Worm (Caenorhabditis elegans) whole organism, young adult: Measurements from ENCODE around the gene cls-1.

ENCODE experiments used
- B0035.1 ChIP-seq: sonication (generic microtip); optimal IDR thresholded peaks from 2 replicates; lab custom pipeline; 2016; ENCODE audit warnings: missing genetic modification characterization, mild to moderate bottlenecking, missing compliant biosample characterization, missing genotype, missing genetic modification reagents
- B0261.1 ChIP-seq: sonication (generic microtip); optimal IDR thresholded peaks from 2 replicates; lab custom pipeline; 2016; ENCODE audit warnings: mild to moderate bottlenecking, missing genetic modification characterization, moderate library complexity, missing compliant biosample characterization
- B0336.3 ChIP-seq: fragments of 200-800 bp; sonication (Bioruptor generic); IDR thresholded peaks from 2 replicates; pipeline ENCODE4 v1.3.6; 2022; ENCODE audit warnings: missing genetic modification characterization, missing compliant biosample characterization
- C17E4.6 ChIP-seq: fragments of 200-800 bp; sonication (Bioruptor generic); IDR thresholded peaks from 2 replicates; pipeline ENCODE4 v1.3.6; 2022; ENCODE audit warnings: missing genetic modification reagents, missing genetic modification characterization, missing compliant biosample characterization
- D2030.7 ChIP-seq: fragments of 200-800 bp; sonication (Bioruptor generic); IDR thresholded peaks from 2 replicates; pipeline ENCODE4 v1.3.6; 2022; ENCODE audit warnings: missing genetic modification reagents, missing genetic modification characterization, missing compliant biosample characterization
- F23B12.7 ChIP-seq: sonication (generic microtip); optimal IDR thresholded peaks from 2 replicates; lab custom pipeline; 2017; ENCODE audit warnings: missing genetic modification characterization, mild to moderate bottlenecking, missing compliant biosample characterization, antibody characterized with exemption, moderate library complexity; ENCODE audit not compliant: insufficient read depth
- F39B2.1 ChIP-seq: fragments of 200-800 bp; sonication (Bioruptor generic); IDR thresholded peaks from 2 replicates; pipeline ENCODE4 v1.3.6; 2022; ENCODE audit warnings: missing genetic modification reagents, missing genetic modification characterization, missing compliant biosample characterization
- F57C9.4 ChIP-seq: sonication (generic microtip); optimal IDR thresholded peaks from 2 replicates; lab custom pipeline; 2017; ENCODE audit warnings: mild to moderate bottlenecking, missing genetic modification characterization, missing compliant biosample characterization
- K11D2.4 ChIP-seq: fragments of 200-800 bp; sonication (Bioruptor generic); IDR thresholded peaks from 2 replicates; pipeline ENCODE4 v1.3.6; 2022; ENCODE audit warnings: missing genetic modification reagents, missing genetic modification characterization, missing compliant biosample characterization
- Y53F4B.3 ChIP-seq: fragments of 200-800 bp; sonication (Bioruptor generic); IDR thresholded peaks from 2 replicates; pipeline ENCODE4 v1.3.6; 2022; ENCODE audit warnings: missing genetic modification reagents, missing genetic modification characterization, missing compliant biosample characterization
- Y79H2A.3 ChIP-seq: fragments of 200-800 bp; sonication (Bioruptor generic); conservative IDR thresholded peaks from 2 replicates; pipeline ENCODE4 v1.3.6; 2022; ENCODE audit warnings: missing genetic modification reagents, missing genetic modification characterization, missing compliant biosample characterization
- ZK185.1 ChIP-seq: sonication (generic microtip); optimal IDR thresholded peaks from 2 replicates; lab custom pipeline; 2016; ENCODE audit warnings: mild to moderate bottlenecking, missing genetic modification characterization, missing compliant biosample characterization; ENCODE audit not compliant: poor library complexity, severe bottlenecking
- ama-1 ChIP-seq, 3 experiments: fragments of 150-350 bp in 1 of 3; sonication (generic microtip) in 2 of 3; optimal IDR thresholded peaks; 2 replicates each; lab custom pipeline; 2014 to 2018; ENCODE audit warnings: missing biosample characterization in 2 of 3, missing genetic modification characterization in 2 of 3, missing genetic modification reagents in 2 of 3
- aptf-2 ChIP-seq: fragments of 200-800 bp; sonication (Bioruptor generic); conservative IDR thresholded peaks from 2 replicates; pipeline ENCODE4 v1.3.6; 2022; ENCODE audit warnings: missing genetic modification reagents, missing genetic modification characterization, missing compliant biosample characterization
- aptf-3 ChIP-seq: fragments of 200-800 bp; sonication (Bioruptor generic); IDR thresholded peaks from 2 replicates; pipeline ENCODE4 v1.3.6; 2022; ENCODE audit warnings: missing genetic modification characterization, missing compliant biosample characterization
- attf-3 ChIP-seq: fragments of 200-800 bp; sonication (Bioruptor generic); conservative IDR thresholded peaks from 2 replicates; pipeline ENCODE4 v1.3.6; 2022; ENCODE audit warnings: missing genetic modification reagents, missing genetic modification characterization, missing compliant biosample characterization
- bed-2 ChIP-seq: fragments of 200-800 bp; sonication (Bioruptor generic); IDR thresholded peaks from 2 replicates; pipeline ENCODE4 v1.3.6; 2022; ENCODE audit warnings: missing genetic modification reagents, missing genetic modification characterization, missing compliant biosample characterization
- ccch-3 ChIP-seq: fragments of 200-800 bp; sonication (Bioruptor generic); optimal IDR thresholded peaks from 2 replicates; lab custom pipeline; 2018; ENCODE audit warnings: mild to moderate bottlenecking, missing genetic modification characterization, missing compliant biosample characterization
- cebp-1 ChIP-seq, 2 experiments: fragments of 200-800 bp in 1 of 2; sonication (Bioruptor generic) in 1 of 2; sonication (generic microtip) in 1 of 2; IDR thresholded peaks in 1 of 2; optimal IDR thresholded peaks in 1 of 2; 2 replicates each; pipeline versions ENCODE4 v1.3.6 to Lab custom; 2017 to 2022; ENCODE audit warnings: missing compliant biosample characterization in 2 of 2, missing genetic modification characterization in 2 of 2, mild to moderate bottlenecking in 1 of 2, missing genetic modification reagents in 1 of 2, moderate library complexity in 1 of 2
- ceh-27 ChIP-seq: fragments of 200-800 bp; sonication (Bioruptor generic); optimal IDR thresholded peaks from 2 replicates; lab custom pipeline; 2018; ENCODE audit warnings: mild to moderate bottlenecking, missing genetic modification characterization, moderate library complexity, missing compliant biosample characterization
- ceh-40 ChIP-seq: fragments of 200-800 bp; sonication (Bioruptor generic); IDR thresholded peaks from 2 replicates; pipeline ENCODE4 v1.3.6; 2022; ENCODE audit warnings: missing genetic modification characterization, missing compliant biosample characterization
- dox-1 ChIP-seq: fragments of 200-800 bp; sonication (Bioruptor generic); IDR thresholded peaks from 2 replicates; pipeline ENCODE4 v1.3.6; 2022; ENCODE audit warnings: missing genetic modification reagents, missing genetic modification characterization, missing compliant biosample characterization
- egl-18 ChIP-seq: fragments of 200-800 bp; sonication (Bioruptor generic); IDR thresholded peaks from 2 replicates; pipeline ENCODE4 v1.3.6; 2022; ENCODE audit warnings: missing genetic modification reagents, missing genetic modification characterization, missing compliant biosample characterization
- ets-4 ChIP-seq: fragments of 200-800 bp; sonication (Bioruptor generic); optimal IDR thresholded peaks from 2 replicates; lab custom pipeline; 2018; ENCODE audit warnings: mild to moderate bottlenecking, missing genetic modification characterization, missing compliant biosample characterization
- him-1 ChIP-seq: sonication (generic microtip); optimal IDR thresholded peaks from 2 replicates; lab custom pipeline; 2016; ENCODE audit warnings: missing genotype, missing genetic modification reagents, missing genetic modification characterization, missing compliant biosample characterization
- hlh-12 ChIP-seq: sonication (generic microtip); optimal IDR thresholded peaks from 2 replicates; lab custom pipeline; 2016; ENCODE audit warnings: missing genetic modification characterization, missing compliant biosample characterization
- hrde-1 ChIP-seq: sonication (generic microtip); optimal IDR thresholded peaks from 2 replicates; lab custom pipeline; 2016; ENCODE audit warnings: missing genetic modification characterization, mild to moderate bottlenecking, missing compliant biosample characterization, moderate library complexity, missing genotype, missing genetic modification reagents, borderline replicate concordance
- lag-1 ChIP-seq: fragments of 200-800 bp; sonication (Bioruptor generic); IDR thresholded peaks from 2 replicates; pipeline ENCODE4 v1.3.6; 2022; ENCODE audit warnings: missing genetic modification reagents, missing genetic modification characterization, missing compliant biosample characterization
- lin-26 ChIP-seq: fragments of 200-800 bp; sonication (Bioruptor generic); IDR thresholded peaks from 2 replicates; pipeline ENCODE4 v1.3.6; 2022; ENCODE audit warnings: missing genetic modification reagents, missing genetic modification characterization, missing compliant biosample characterization
- lin-54 ChIP-seq: fragments of 200-800 bp; sonication (Bioruptor generic); optimal IDR thresholded peaks from 2 replicates; lab custom pipeline; 2018; ENCODE audit warnings: mild to moderate bottlenecking, missing genetic modification characterization, missing compliant biosample characterization
- mcd-1 ChIP-seq: fragments of 200-800 bp; sonication (Bioruptor generic); IDR thresholded peaks from 2 replicates; pipeline ENCODE4 v1.3.6; 2022; ENCODE audit warnings: missing genetic modification reagents, missing genetic modification characterization, missing compliant biosample characterization
- mel-28 ChIP-seq: sonication (generic microtip); optimal IDR thresholded peaks from 2 replicates; lab custom pipeline; 2016; ENCODE audit warnings: borderline replicate concordance, mild to moderate bottlenecking, missing genetic modification characterization, missing compliant biosample characterization
- nhr-120 ChIP-seq: fragments of 200-800 bp; sonication (Bioruptor generic); IDR thresholded peaks from 2 replicates; pipeline ENCODE4 v1.3.6; 2022; ENCODE audit warnings: missing genetic modification characterization, missing compliant biosample characterization
- nhr-27 ChIP-seq: fragments of 200-800 bp; sonication (Bioruptor generic); optimal IDR thresholded peaks from 2 replicates; lab custom pipeline; 2018; ENCODE audit warnings: mild to moderate bottlenecking, missing genetic modification characterization, moderate library complexity, missing compliant biosample characterization
- rec-8 ChIP-seq, 2 experiments: sonication (generic microtip); optimal IDR thresholded peaks; 2 replicates each; lab custom pipeline; 2016; ENCODE audit warnings: mild to moderate bottlenecking in 2 of 2, missing genetic modification characterization in 2 of 2, missing genetic modification reagents in 2 of 2, missing genotype in 2 of 2, missing biosample characterization in 1 of 2, missing compliant biosample characterization in 1 of 2, moderate library complexity in 1 of 2
- snpc-1.3 ChIP-seq: sonication (generic microtip); optimal IDR thresholded peaks from 2 replicates; lab custom pipeline; 2017; ENCODE audit warnings: missing genetic modification characterization, mild to moderate bottlenecking, missing compliant biosample characterization, antibody characterized with exemption, moderate library complexity, missing genotype, missing genetic modification reagents; ENCODE audit not compliant: insufficient read depth
- snpc-4 ChIP-seq, 5 experiments: fragments of 150-350 bp in 1 of 5; sonication (generic microtip) in 4 of 5; optimal IDR thresholded peaks; 2 replicates each; lab custom pipeline; 2014 to 2018; ENCODE audit warnings: missing genetic modification characterization in 5 of 5, missing biosample characterization in 3 of 5, antibody characterized with exemption in 2 of 5, mild to moderate bottlenecking in 2 of 5, missing compliant biosample characterization in 2 of 5, missing genotype in 2 of 5, moderate library complexity in 2 of 5, missing genetic modification reagents in 1 of 5
- sptf-2 ChIP-seq: fragments of 200-800 bp; sonication (Bioruptor generic); optimal IDR thresholded peaks from 2 replicates; lab custom pipeline; 2018; ENCODE audit warnings: mild to moderate bottlenecking, missing genetic modification characterization, missing compliant biosample characterization
- tbp1 ChIP-seq: fragments of 200-800 bp; sonication (Bioruptor generic); optimal IDR thresholded peaks from 2 replicates; lab custom pipeline; 2018; ENCODE audit warnings: mild to moderate bottlenecking, missing genetic modification characterization, missing compliant biosample characterization
- tlf-1 ChIP-seq: fragments of 200-800 bp; sonication (Bioruptor generic); optimal IDR thresholded peaks from 2 replicates; lab custom pipeline; 2018; ENCODE audit warnings: mild to moderate bottlenecking, missing genetic modification characterization, missing compliant biosample characterization
- unc-130 ChIP-seq: sonication (generic microtip); optimal IDR thresholded peaks from 2 replicates; lab custom pipeline; 2016; ENCODE audit warnings: missing genetic modification reagents, missing genetic modification characterization, missing compliant biosample characterization
- ztf-18 ChIP-seq: sonication (generic microtip); optimal IDR thresholded peaks from 2 replicates; lab custom pipeline; 2016; ENCODE audit warnings: missing genotype, mild to moderate bottlenecking, missing genetic modification characterization, missing compliant biosample characterization
- ztf-25 ChIP-seq: fragments of 200-800 bp; sonication (Bioruptor generic); IDR thresholded peaks from 2 replicates; pipeline ENCODE4 v1.3.6; 2022; ENCODE audit warnings: missing genetic modification reagents, missing genetic modification characterization, missing compliant biosample characterization
- ztf-28 ChIP-seq: fragments of 200-800 bp; sonication (Bioruptor generic); IDR thresholded peaks from 2 replicates; pipeline ENCODE4 v1.3.6; 2022; ENCODE audit warnings: missing genetic modification reagents, missing genetic modification characterization, missing compliant biosample characterization

Gene cls-1

ce11 chrIII:7494850-7495314 is 13.1 kb upstream of the cls-1 start (continued):
- TF ChIP-seq him-1 (tag; lab: Kevin White, UChicago) (peak; percentile 52), F23B12.7 (tag; lab: Kevin White, UChicago) (no peak), aptf-3 (GFP tag; lab: Robert Waterston, UW) (0 out of 2 replicates have a peak, but pooled peaks have one; percentile 7), snpc-1.3 (tag; lab: Kevin White, UChicago) (peak; percentile 21), mcd-1 (peak; percentile 47), D2030.7 (GFP tag; lab: Robert Waterston, UW) (peak; percentile 30; the same call in 1 of the 2 replicates), dox-1 (peak; percentile 48; the same call in 1 of the 2 replicates), nhr-27 (tag; lab: Kevin White, UChicago) (peak; percentile 81), C17E4.6 (GFP tag; lab: Robert Waterston, UW) (peak; percentile 21; the same call in 1 of the 2 replicates), lin-54 (GFP tag; lab: Kevin White, UChicago) (peak; percentile 45), Y53F4B.3 (GFP tag; lab: Robert Waterston, UW) (no peak), F57C9.4 (no peak), lin-26 (GFP tag; lab: Robert Waterston, UW) (no peak; the same call in 1 of the 2 replicates), sptf-2 (GFP tag; lab: Kevin White, UChicago) (no peak), K11D2.4 (GFP tag; lab: Robert Waterston, UW) (no peak), B0035.1 (tag; lab: Kevin White, UChicago) (peak; percentile 51), Y79H2A.3 (peak; percentile 69; the same call in 1 of the 2 replicates), mel-28 (tag; lab: Kevin White, UChicago) (no peak), rec-8 (tag; optimal IDR thresholded peaks at IDR 0.05; lab: Kevin White, UChicago) (peak; percentile 6 to 50), B0261.1 (tag; lab: Kevin White, UChicago) (peak; percentile 34), egl-18 (GFP tag; lab: Robert Waterston, UW) (peak; percentile 66; the same call in 1 of the 2 replicates), ets-4 (no peak), ztf-25 (peak; percentile 54; the same call in 1 of the 2 replicates), nhr-120 (GFP tag; lab: Robert Waterston, UW) (no peak), tlf-1 (GFP tag; lab: Kevin White, UChicago) (peak; percentile 73), aptf-2 (GFP tag; lab: Robert Waterston, UW) (no peak), hrde-1 (tag; lab: Kevin White, UChicago) (peak; percentile 97), ceh-27 (GFP tag; lab: Kevin White, UChicago) (peak; percentile 36), ceh-40 (GFP tag; lab: Robert Waterston, UW) (0 out of 2 replicates have a peak, but pooled peaks have one; percentile 38), F39B2.1 (GFP tag; lab: Robert Waterston, UW) (peak; percentile 70), ztf-28 (GFP tag; lab: Robert Waterston, UW) (no peak)
- TF ChIP-seq, all 124 proteins: peak for 65

DNA sequence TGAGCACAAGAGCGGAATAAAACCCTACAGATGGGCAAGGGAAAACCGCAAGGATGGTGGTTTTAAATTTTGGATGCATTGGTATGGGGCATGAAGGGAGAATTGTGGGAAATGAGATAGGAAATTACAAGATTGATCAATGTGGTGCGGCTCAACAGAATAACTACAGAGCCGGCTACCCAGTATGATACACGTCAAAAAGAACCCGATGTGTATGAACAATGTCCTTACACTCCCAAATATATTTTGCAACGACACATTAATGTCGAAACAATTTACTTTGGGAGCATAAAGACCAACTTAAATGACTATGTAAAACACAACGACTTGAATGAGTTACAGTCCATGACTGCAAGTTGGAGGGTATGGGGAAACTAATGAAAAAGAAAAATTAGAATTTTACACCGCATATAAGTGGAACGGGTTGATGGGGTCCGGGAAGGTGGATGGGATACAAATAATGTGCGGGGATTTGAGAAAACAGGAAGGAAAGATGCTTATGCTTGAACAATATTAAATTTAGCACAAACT is 12.3 kb upstream of the cls-1 start:
- TF ChIP-seq attf-3 (GFP tag; lab: Robert Waterston, UW) (no peak), tbp1 (GFP tag; lab: Kevin White, UChicago) (peak; percentile 28), lag-1 (GFP tag; lab: Robert Waterston, UW) (0 out of 2 replicates have a peak, but pooled peaks have one; percentile 20), snpc-4 (GFP tag; optimal IDR thresholded peaks at IDR 0.05; lab: Kevin White, UChicago) (peak; percentile 42), snpc-4 (tag; optimal IDR thresholded peaks at IDR 0.05; lab: Kevin White, UChicago) (no peak), bed-2 (GFP tag; lab: Robert Waterston, UW) (no peak), F57C9.4 (no peak), hlh-12 (no peak), unc-130 (no peak), cebp-1 (GFP tag; IDR thresholded peaks at IDR 0.05; lab: Robert Waterston, UW) (no peak), cebp-1 (tag; optimal IDR thresholded peaks at IDR 0.05; lab: Kevin White, UChicago) (peak; percentile 26), B0336.3 (GFP tag; lab: Robert Waterston, UW) (peak; percentile 6), ZK185.1 (peak; percentile 12), mel-28 (tag; lab: Kevin White, UChicago) (no peak), ccch-3 (GFP tag; lab: Kevin White, UChicago) (no peak), ama-1 (optimal IDR thresholded peaks at IDR 0.05; lab: Kevin White, UChicago) (no peak), ama-1 (GFP tag; optimal IDR thresholded peaks at IDR 0.05; lab: Kevin White, UChicago) (peak in 1 of 2 experiments; percentile 11), ztf-18 (peak; percentile 49)
